Worm (Caenorhabditis elegans) whole organism, mixed stage, embryonic: ENCODE measurements around the gene rps-13.

Experiments used
- M03D4.4 ChIP-seq: sonication (generic microtip); optimal IDR thresholded peaks from 2 replicates; lab custom pipeline; 2017; ENCODE audit warnings: mild to moderate bottlenecking, missing genetic modification characterization, missing compliant biosample characterization
- ces-1 ChIP-seq: fragments of 150-350 bp; optimal IDR thresholded peaks from 2 replicates; lab custom pipeline; 2014; ENCODE audit warnings: missing biosample characterization, missing genetic modification reagents, missing genetic modification characterization
- drap-1 ChIP-seq: fragments of 200-800 bp; sonication (Bioruptor generic); optimal IDR thresholded peaks from 3 replicates; lab custom pipeline; 2018; ENCODE audit warnings: mild to moderate bottlenecking, missing genetic modification characterization, missing compliant biosample characterization
- elt-1 ChIP-seq: sonication (generic microtip); optimal IDR thresholded peaks from 2 replicates; lab custom pipeline; 2017; ENCODE audit warnings: missing genetic modification characterization, mild to moderate bottlenecking, missing compliant biosample characterization, antibody characterized with exemption, moderate library complexity, borderline replicate concordance; ENCODE audit not compliant: insufficient read depth
- lin-13 ChIP-seq: fragments of 150-350 bp; optimal IDR thresholded peaks from 2 replicates; lab custom pipeline; 2014; ENCODE audit warnings: missing biosample characterization, missing genetic modification characterization
- lin-32 ChIP-seq: fragments of 200-800 bp; sonication (Bioruptor generic); optimal IDR thresholded peaks from 2 replicates; lab custom pipeline; 2018; ENCODE audit warnings: mild to moderate bottlenecking, missing genetic modification characterization, missing compliant biosample characterization
- mab-5 ChIP-seq: fragments of 150-350 bp; optimal IDR thresholded peaks from 2 replicates; lab custom pipeline; 2014; ENCODE audit warnings: missing biosample characterization, missing genetic modification characterization
- mep-1 ChIP-seq: fragments of 150-350 bp; optimal IDR thresholded peaks from 2 replicates; lab custom pipeline; 2017; ENCODE audit warnings: missing biosample characterization, missing genetic modification reagents, missing genetic modification characterization, inconsistent platforms
- nhr-237 ChIP-seq: fragments of 150-350 bp; optimal IDR thresholded peaks from 2 replicates; lab custom pipeline; 2014; ENCODE audit warnings: missing biosample characterization, missing genetic modification characterization
- nhr-28 ChIP-seq: fragments of 150-350 bp; optimal IDR thresholded peaks from 2 replicates; lab custom pipeline; 2014; ENCODE audit warnings: missing biosample characterization, missing genetic modification characterization
- nhr-76 ChIP-seq: sonication (generic microtip); optimal IDR thresholded peaks from 2 replicates; lab custom pipeline; 2017; ENCODE audit warnings: missing biosample characterization, missing genetic modification characterization
- pha-4 ChIP-seq: fragments of 150-350 bp; optimal IDR thresholded peaks from 2 replicates; lab custom pipeline; 2018; ENCODE audit warnings: missing biosample characterization, missing genetic modification reagents, missing genetic modification characterization
- sem-2 ChIP-seq: fragments of 200-800 bp; sonication (Bioruptor generic); optimal IDR thresholded peaks from 2 replicates; lab custom pipeline; 2018; ENCODE audit warnings: mild to moderate bottlenecking, missing genetic modification characterization, missing compliant biosample characterization
- unc-62 ChIP-seq: fragments of 150-350 bp; optimal IDR thresholded peaks from 2 replicates; lab custom pipeline; 2014; ENCODE audit warnings: missing biosample characterization, missing genetic modification reagents, missing genetic modification characterization

- no peak for TF ChIP-seq pha-4 (tag; lab: Kevin White, UChicago)
- TF ChIP-seq nhr-28 (tag; lab: Kevin White, UChicago) = no peak
- TF ChIP-seq lin-32 = no peak
- no peak for TF ChIP-seq drap-1 (GFP tag; lab: Kevin White, UChicago)
- no peak for TF ChIP-seq elt-1 (tag; lab: Kevin White, UChicago)
- TF ChIP-seq mab-5 (tag; lab: Kevin White, UChicago) = no peak
- TF ChIP-seq sem-2 (GFP tag; lab: Kevin White, UChicago) = no peak
- no peak for TF ChIP-seq mep-1
- no peak for TF ChIP-seq nhr-76 (tag; lab: Kevin White, UChicago)
- TF ChIP-seq nhr-237 (tag; lab: Kevin White, UChicago) = no peak
- no peak for TF ChIP-seq lin-13 (tag; lab: Kevin White, UChicago)
- no peak for TF ChIP-seq unc-62 (GFP tag; lab: Kevin White, UChicago)
- TF ChIP-seq ces-1 (GFP tag; lab: Kevin White, UChicago) = no peak
- TF ChIP-seq M03D4.4 (tag; lab: Kevin White, UChicago) = no peak
Measured at ce11 chrIII:6382987-6383602, 8.3 kb upstream of the rps-13 start, which contains the start of gene let-716.
